Worm (Caenorhabditis elegans): ENCODE results near the gene srg-58.

DNA sequence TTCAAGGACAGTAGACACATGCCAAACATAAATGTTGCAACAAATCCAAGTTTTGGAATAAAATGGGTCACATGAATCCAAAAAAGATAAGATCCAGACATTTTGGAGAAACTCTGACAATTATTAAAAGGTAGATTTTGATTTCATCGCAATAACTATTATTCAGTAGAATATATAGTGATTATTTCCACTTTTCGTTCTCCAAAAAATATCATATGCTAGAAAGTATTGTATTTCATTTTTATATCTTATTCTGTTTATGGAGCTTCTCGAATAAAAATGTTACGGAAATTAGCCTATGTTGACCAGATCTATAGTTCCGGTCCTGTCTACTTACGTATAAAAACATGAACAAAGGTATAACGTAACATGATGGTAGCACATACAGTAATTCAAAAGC lies 32.3 kb downstream of the srg-58 start, which contains the start of gene str-13:
- TF ChIP-seq skn-1 (tag; optimal IDR thresholded peaks at IDR 0.05): no peak
- TF ChIP-seq mdl-1 (tag; optimal IDR thresholded peaks at IDR 0.05): no peak
- no peak for TF ChIP-seq ztf-4 (tag; optimal IDR thresholded peaks at IDR 0.05)
- no peak for TF ChIP-seq aly-2 (tag; optimal IDR thresholded peaks at IDR 0.05)
- TF ChIP-seq ama-1 (optimal IDR thresholded peaks at IDR 0.05): no peak
- TF ChIP-seq ZK546.5 (tag; optimal IDR thresholded peaks at IDR 0.05): no peak
- TF ChIP-seq nhr-25 (tag; optimal IDR thresholded peaks at IDR 0.05): no peak
- TF ChIP-seq fkh-10 (GFP tag; optimal IDR thresholded peaks at IDR 0.05): no peak
- no peak for TF ChIP-seq pqm-1 (tag; optimal IDR thresholded peaks at IDR 0.05)
- no peak for TF ChIP-seq nhr-11 (tag; optimal IDR thresholded peaks at IDR 0.05)
- TF ChIP-seq pha-4 (tag; optimal IDR thresholded peaks at IDR 0.05): no peak

Data from whole organism, L3 larva.